Fruit fly (Drosophila melanogaster): ENCODE measurements around the gene lmgB.

The lmgB gene

dm6 chr2L:8542639-8543038 lies 14.2 kb upstream of the lmgB start:
- TF ChIP-seq yki (optimal IDR thresholded peaks at IDR 0.05), result peak; percentile 75
- 0 out of 2 replicates have a peak, but pooled peaks have one; percentile 7 for TF ChIP-seq sna (GFP tag; IDR thresholded peaks at IDR 0.05; ENCODE audit: partially characterized antibody)
- TF ChIP-seq CG10431 (GFP tag; optimal IDR thresholded peaks at IDR 0.05), result no peak
- TF ChIP-seq gcm2 (GFP tag; optimal IDR thresholded peaks at IDR 0.05), result no peak
- TF ChIP-seq CG12219 (GFP tag; optimal IDR thresholded peaks at IDR 0.05), result no peak
- no peak for TF ChIP-seq Rfx (GFP tag; IDR thresholded peaks at IDR 0.05)
- TF ChIP-seq CG15011 (GFP tag; optimal IDR thresholded peaks at IDR 0.05), result no peak
- TF ChIP-seq CG31388 (GFP tag; optimal IDR thresholded peaks at IDR 0.05), result no peak
- TF ChIP-seq croc (GFP tag; conservative IDR thresholded peaks at IDR 0.05), result no peak
- peak in 1 of 2 experiments; percentile 89 for TF ChIP-seq Trl (optimal IDR thresholded peaks at IDR 0.05)
- TF ChIP-seq Trl (GFP tag; optimal IDR thresholded peaks at IDR 0.05), result no peak
- no peak for TF ChIP-seq Lim3 (GFP tag; IDR thresholded peaks at IDR 0.05)
- TF ChIP-seq bbx (GFP tag; IDR thresholded peaks at IDR 0.05; ENCODE audit: partially characterized antibody), result no peak
- TF ChIP-seq H2.0 (GFP tag; IDR thresholded peaks at IDR 0.05), result no peak

- TF ChIP-seq CG15601 (tag; optimal IDR thresholded peaks at IDR 0.05), result no peak
- TF ChIP-seq emc (GFP tag; optimal IDR thresholded peaks at IDR 0.05), result no peak
- peak; percentile 50 for TF ChIP-seq sens (GFP tag)
- TF ChIP-seq ttk (GFP tag; IDR thresholded peaks at IDR 0.05), result no peak
- TF ChIP-seq eve (GFP tag; optimal IDR thresholded peaks at IDR 0.05), result no peak
- no peak for TF ChIP-seq repo (GFP tag; optimal IDR thresholded peaks at IDR 0.05)
- TF ChIP-seq Xrp1 (GFP tag; IDR thresholded peaks at IDR 0.05), result 0 out of 2 replicates have a peak, but pooled peaks have one; percentile 4
- no peak for TF ChIP-seq dmrt99B (tag; optimal IDR thresholded peaks at IDR 0.05)
- TF ChIP-seq nerfin-1 (tag; optimal IDR thresholded peaks at IDR 0.05), result no peak
- no peak for TF ChIP-seq ab (GFP tag; optimal IDR thresholded peaks at IDR 0.05)
- peak; percentile 64 for TF ChIP-seq D19A (tag; optimal IDR thresholded peaks at IDR 0.05)
- TF ChIP-seq sqz (GFP tag; optimal IDR thresholded peaks at IDR 0.05), result no peak
- TF ChIP-seq HLH54F (GFP tag; optimal IDR thresholded peaks at IDR 0.05), result no peak
- TF ChIP-seq sna (GFP tag; IDR thresholded peaks at IDR 0.05; ENCODE audit: partially characterized antibody), result 0 out of 2 replicates have a peak, but pooled peaks have one; percentile 23
- TF ChIP-seq CG13123 (GFP tag; optimal IDR thresholded peaks at IDR 0.05), result no peak
- no peak for TF ChIP-seq fd96Cb (tag; optimal IDR thresholded peaks at IDR 0.05)
- TF ChIP-seq trem (tag; optimal IDR thresholded peaks at IDR 0.05), result no peak
- TF ChIP-seq ranshi (GFP tag; IDR thresholded peaks at IDR 0.05), result no peak
- TF ChIP-seq Usf (GFP tag; optimal IDR thresholded peaks at IDR 0.05), result no peak
- TF ChIP-seq unc-4 (GFP tag; IDR thresholded peaks at IDR 0.05; ENCODE audit: partially characterized antibody), result no peak
- no peak for TF ChIP-seq klu (GFP tag; IDR thresholded peaks at IDR 0.05)
- no peak for TF ChIP-seq hkb (optimal IDR thresholded peaks at IDR 0.05)
- no peak for TF ChIP-seq hkb (GFP tag; IDR thresholded peaks at IDR 0.05)
- no peak for TF ChIP-seq pfk (GFP tag; optimal IDR thresholded peaks at IDR 0.05)
- peak; percentile 73 to 79 for TF ChIP-seq Trl (optimal IDR thresholded peaks at IDR 0.05)
- no peak for TF ChIP-seq Trl (GFP tag; optimal IDR thresholded peaks at IDR 0.05)
- no peak for TF ChIP-seq CG10147 (GFP tag; optimal IDR thresholded peaks at IDR 0.05)
- TF ChIP-seq Elba2 (GFP tag; optimal IDR thresholded peaks at IDR 0.05), result peak; percentile 82
- no peak for TF ChIP-seq jing (GFP tag; optimal IDR thresholded peaks at IDR 0.05)
- no peak for TF ChIP-seq H15 (GFP tag; IDR thresholded peaks at IDR 0.05)
- no peak for TF ChIP-seq H2.0 (GFP tag; IDR thresholded peaks at IDR 0.05)
- TF ChIP-seq HmgD (GFP tag; optimal IDR thresholded peaks at IDR 0.05), result no peak
- no peak for TF ChIP-seq tio (GFP tag; optimal IDR thresholded peaks at IDR 0.05)
- TF ChIP-seq unpg (GFP tag; optimal IDR thresholded peaks at IDR 0.05), result no peak
- TF ChIP-seq CG42726 (GFP tag; IDR thresholded peaks at IDR 0.05; ENCODE audit: partially characterized antibody), result no peak
- TF ChIP-seq pan (optimal IDR thresholded peaks at IDR 0.05), result no peak
- peak in 1 of 2 experiments; percentile 6 for TF ChIP-seq pan (GFP tag; optimal IDR thresholded peaks at IDR 0.05 in 1 of 2, IDR thresholded peaks at IDR 0.05 in 1 of 2)
Observed at dm6 chr2L:8542234-8542572, 13.8 kb upstream of the lmgB start.
